Worm (Caenorhabditis elegans) whole organism, L1 larva: ENCODE measurements around the gene Y45G5AM.3.
A peak's percentile ranks its signal among the peaks of the same experiment; 100 is the strongest.

Source experiments
- C04F5.9 ChIP-seq: sonication (generic microtip); optimal IDR thresholded peaks from 2 replicates; lab custom pipeline; 2016; ENCODE audit warnings: missing genetic modification characterization, missing compliant biosample characterization
- C34B4.2 ChIP-seq: sonication (generic microtip); optimal IDR thresholded peaks from 2 replicates; lab custom pipeline; 2017; ENCODE audit warnings: mild to moderate bottlenecking, missing genetic modification characterization, missing compliant biosample characterization
- aha-1 ChIP-seq: fragments of 150-350 bp; optimal IDR thresholded peaks from 2 replicates; lab custom pipeline; 2014; ENCODE audit warnings: missing biosample characterization, missing genetic modification characterization
- alr-1 ChIP-seq: fragments of 200-800 bp; sonication (Bioruptor generic); optimal IDR thresholded peaks from 2 replicates; lab custom pipeline; 2018; ENCODE audit warnings: borderline replicate concordance, mild to moderate bottlenecking, missing genetic modification characterization, missing compliant biosample characterization
- aly-2 ChIP-seq: fragments of 150-350 bp; optimal IDR thresholded peaks from 2 replicates; lab custom pipeline; 2014; ENCODE audit warnings: missing biosample characterization, missing genetic modification characterization
- ama-1 ChIP-seq: fragments of 150-350 bp; optimal IDR thresholded peaks from 2 replicates; lab custom pipeline; 2014
- blmp-1 ChIP-seq: fragments of 150-350 bp; optimal IDR thresholded peaks from 2 replicates; lab custom pipeline; 2014; ENCODE audit warnings: missing biosample characterization, missing genetic modification characterization
- ceh-82 ChIP-seq, 3 experiments: fragments of 150-350 bp in 1 of 3; sonication (generic microtip) in 2 of 3; optimal IDR thresholded peaks; 2 replicates each; lab custom pipeline; 2014 to 2017; ENCODE audit warnings: missing biosample characterization in 3 of 3, missing genetic modification characterization in 3 of 3
- ceh-88 ChIP-seq: fragments of 200-800 bp; sonication (Bioruptor generic); IDR thresholded peaks from 2 replicates; pipeline ENCODE4 v1.3.6; 2022; ENCODE audit warnings: missing genetic modification characterization, missing compliant biosample characterization
- ceh-90 ChIP-seq: sonication (generic microtip); optimal IDR thresholded peaks from 2 replicates; lab custom pipeline; 2016; ENCODE audit warnings: missing genetic modification characterization, missing compliant biosample characterization
- ces-1 ChIP-seq: fragments of 150-350 bp; optimal IDR thresholded peaks from 2 replicates; lab custom pipeline; 2014; ENCODE audit warnings: missing biosample characterization, missing genetic modification reagents, missing genetic modification characterization
- dpl-1 ChIP-seq, 3 experiments: fragments of 150-350 bp in 2 of 3; sonication (generic microtip) in 1 of 3; optimal IDR thresholded peaks; 2 replicates each; lab custom pipeline; 2014 to 2017; ENCODE audit warnings: missing biosample characterization in 3 of 3, missing genetic modification characterization in 3 of 3, missing genetic modification reagents in 3 of 3
- dsc-1 ChIP-seq: sonication (generic microtip); optimal IDR thresholded peaks from 2 replicates; lab custom pipeline; 2016; ENCODE audit warnings: mild to moderate bottlenecking, missing genetic modification characterization, missing compliant biosample characterization
- efl-3 ChIP-seq: fragments of 200-800 bp; sonication (Bioruptor generic); optimal IDR thresholded peaks from 2 replicates; lab custom pipeline; 2018; ENCODE audit warnings: mild to moderate bottlenecking, missing genetic modification characterization, missing compliant biosample characterization
- egl-13 ChIP-seq: sonication (generic microtip); optimal IDR thresholded peaks from 2 replicates; lab custom pipeline; 2016; ENCODE audit warnings: missing genotype, missing genetic modification reagents, missing genetic modification characterization, missing compliant biosample characterization
- elt-2 ChIP-seq: sonication (generic microtip); optimal IDR thresholded peaks from 2 replicates; lab custom pipeline; 2016; ENCODE audit warnings: missing genetic modification characterization, mild to moderate bottlenecking, inconsistent platforms, missing compliant biosample characterization, missing genetic modification reagents
- ets-5 ChIP-seq: fragments of 200-800 bp; sonication (Bioruptor generic); IDR thresholded peaks from 2 replicates; pipeline ENCODE4 v1.3.6; 2022; ENCODE audit warnings: missing genetic modification characterization, missing compliant biosample characterization
- fkh-10 ChIP-seq: sonication (generic microtip); optimal IDR thresholded peaks from 2 replicates; lab custom pipeline; 2017; ENCODE audit warnings: missing biosample characterization, missing genetic modification reagents, missing genetic modification characterization
- fkh-8 ChIP-seq: sonication (generic microtip); optimal IDR thresholded peaks from 2 replicates; lab custom pipeline; 2016; ENCODE audit warnings: mild to moderate bottlenecking, missing genetic modification characterization, missing compliant biosample characterization
- fos-1 ChIP-seq: fragments of 150-350 bp; optimal IDR thresholded peaks from 2 replicates; lab custom pipeline; 2014; ENCODE audit warnings: missing biosample characterization, missing genetic modification characterization
- hlh-17 ChIP-seq: fragments of 200-800 bp; sonication (Bioruptor generic); optimal IDR thresholded peaks from 2 replicates; lab custom pipeline; 2018; ENCODE audit warnings: missing genetic modification characterization, mild to moderate bottlenecking, missing compliant biosample characterization, moderate library complexity, borderline replicate concordance
- irx-1 ChIP-seq: sonication (generic microtip); optimal IDR thresholded peaks from 2 replicates; lab custom pipeline; 2016; ENCODE audit warnings: missing genetic modification characterization, missing compliant biosample characterization
- isw-1 ChIP-seq: fragments of 200-800 bp; sonication (Bioruptor generic); IDR thresholded peaks from 2 replicates; pipeline ENCODE4 v1.3.6; 2022; ENCODE audit warnings: missing genetic modification characterization, missing compliant biosample characterization
- jun-1 ChIP-seq: fragments of 150-350 bp; optimal IDR thresholded peaks from 2 replicates; lab custom pipeline; 2014; ENCODE audit warnings: missing biosample characterization, missing genetic modification reagents, missing genetic modification characterization
- lin-15B ChIP-seq: fragments of 150-350 bp; sonication (generic microtip); optimal IDR thresholded peaks from 3 replicates; lab custom pipeline; 2014; ENCODE audit warnings: missing biosample characterization, missing genetic modification characterization
- lin-39 ChIP-seq: fragments of 150-350 bp; optimal IDR thresholded peaks from 2 replicates; lab custom pipeline; 2014; ENCODE audit warnings: missing biosample characterization, missing genetic modification reagents, missing genetic modification characterization
- lir-3 ChIP-seq: sonication (generic microtip); optimal IDR thresholded peaks from 2 replicates; lab custom pipeline; 2016; ENCODE audit warnings: mild to moderate bottlenecking, missing genetic modification characterization, moderate library complexity, missing compliant biosample characterization; ENCODE audit not compliant: poor library complexity
- lsy-2 ChIP-seq, 2 experiments: fragments of 150-350 bp; optimal IDR thresholded peaks; 2 replicates each; lab custom pipeline; 2014; ENCODE audit warnings: missing biosample characterization in 2 of 2, missing genetic modification characterization in 2 of 2
- mab-9 ChIP-seq: fragments of 200-800 bp; sonication (Bioruptor generic); IDR thresholded peaks from 2 replicates; pipeline ENCODE4 v1.3.6; 2022; ENCODE audit warnings: missing genetic modification reagents, missing genetic modification characterization, missing compliant biosample characterization
- mep-1 ChIP-seq: fragments of 150-350 bp; optimal IDR thresholded peaks from 2 replicates; lab custom pipeline; 2014; ENCODE audit warnings: missing biosample characterization, missing genetic modification characterization
- nhr-11 ChIP-seq: fragments of 150-350 bp; optimal IDR thresholded peaks from 2 replicates; lab custom pipeline; 2014; ENCODE audit warnings: missing biosample characterization, missing genetic modification characterization
- nhr-19 ChIP-seq: fragments of 200-800 bp; sonication (Bioruptor generic); conservative IDR thresholded peaks from 2 replicates; pipeline ENCODE4 v1.3.6; 2022; ENCODE audit warnings: missing genetic modification characterization, missing compliant biosample characterization
- nhr-20 ChIP-seq: sonication (generic microtip); optimal IDR thresholded peaks from 2 replicates; lab custom pipeline; 2016; ENCODE audit warnings: mild to moderate bottlenecking, missing genetic modification characterization, missing compliant biosample characterization
- nhr-237 ChIP-seq: fragments of 150-350 bp; optimal IDR thresholded peaks from 2 replicates; lab custom pipeline; 2014; ENCODE audit warnings: missing biosample characterization, missing genetic modification characterization
- nhr-28 ChIP-seq: fragments of 150-350 bp; optimal IDR thresholded peaks from 2 replicates; lab custom pipeline; 2014; ENCODE audit warnings: missing biosample characterization, missing genetic modification characterization
- nhr-47 ChIP-seq: sonication (generic microtip); optimal IDR thresholded peaks from 2 replicates; lab custom pipeline; 2016; ENCODE audit warnings: mild to moderate bottlenecking, missing genetic modification characterization, moderate library complexity, missing compliant biosample characterization
- nhr-71 ChIP-seq: sonication (generic microtip); optimal IDR thresholded peaks from 2 replicates; lab custom pipeline; 2016; ENCODE audit warnings: mild to moderate bottlenecking, missing genetic modification characterization, moderate library complexity, missing compliant biosample characterization
- nhr-76 ChIP-seq: sonication (generic microtip); optimal IDR thresholded peaks from 2 replicates; lab custom pipeline; 2017; ENCODE audit warnings: missing biosample characterization, missing genetic modification characterization
- nhr-77 ChIP-seq: fragments of 150-350 bp; optimal IDR thresholded peaks from 2 replicates; lab custom pipeline; 2014; ENCODE audit warnings: missing biosample characterization, missing genetic modification characterization
- nhr-90 ChIP-seq: sonication (generic microtip); optimal IDR thresholded peaks from 2 replicates; lab custom pipeline; 2016; ENCODE audit warnings: mild to moderate bottlenecking, missing genetic modification characterization, missing compliant biosample characterization; ENCODE audit not compliant: poor library complexity
- pag-3 ChIP-seq: sonication (generic microtip); optimal IDR thresholded peaks from 2 replicates; lab custom pipeline; 2017; ENCODE audit warnings: missing genetic modification characterization, mild to moderate bottlenecking, missing compliant biosample characterization, antibody characterized with exemption, borderline replicate concordance; ENCODE audit not compliant: insufficient read depth
- pax-3 ChIP-seq: fragments of 200-800 bp; sonication (Bioruptor generic); optimal IDR thresholded peaks from 2 replicates; lab custom pipeline; 2018; ENCODE audit warnings: mild to moderate bottlenecking, missing genetic modification characterization, moderate library complexity, missing compliant biosample characterization
- snu-23 ChIP-seq: sonication (generic microtip); optimal IDR thresholded peaks from 2 replicates; lab custom pipeline; 2016; ENCODE audit warnings: missing genetic modification characterization, missing compliant biosample characterization
- sox-4 ChIP-seq: sonication (generic microtip); optimal IDR thresholded peaks from 2 replicates; lab custom pipeline; 2016; ENCODE audit warnings: missing genetic modification characterization, missing compliant biosample characterization
- sptf-1 ChIP-seq: fragments of 150-350 bp; optimal IDR thresholded peaks from 2 replicates; lab custom pipeline; 2014; ENCODE audit warnings: missing biosample characterization, missing genetic modification characterization
- sup-37 ChIP-seq: fragments of 200-800 bp; sonication (Bioruptor generic); optimal IDR thresholded peaks from 2 replicates; lab custom pipeline; 2018; ENCODE audit warnings: mild to moderate bottlenecking, missing genetic modification characterization, missing compliant biosample characterization
- tbx-2 ChIP-seq: sonication (generic microtip); optimal IDR thresholded peaks from 2 replicates; lab custom pipeline; 2016; ENCODE audit warnings: missing genetic modification characterization, missing compliant biosample characterization
- tlp-1 ChIP-seq: fragments of 150-350 bp; optimal IDR thresholded peaks from 2 replicates; lab custom pipeline; 2014; ENCODE audit warnings: missing biosample characterization, missing genetic modification characterization
- unc-130 ChIP-seq: fragments of 150-350 bp; optimal IDR thresholded peaks from 2 replicates; lab custom pipeline; 2017; ENCODE audit warnings: missing biosample characterization, missing genetic modification characterization, inconsistent platforms
- unc-62 ChIP-seq: fragments of 150-350 bp; optimal IDR thresholded peaks from 2 replicates; lab custom pipeline; 2014; ENCODE audit warnings: missing biosample characterization, missing genetic modification reagents, missing genetic modification characterization
- unc-98 ChIP-seq: fragments of 200-800 bp; sonication (Bioruptor generic); IDR thresholded peaks from 2 replicates; pipeline ENCODE4 v1.3.6; 2022; ENCODE audit warnings: missing genetic modification characterization, missing compliant biosample characterization
- zip-4 ChIP-seq: fragments of 200-800 bp; sonication (Bioruptor generic); optimal IDR thresholded peaks from 2 replicates; lab custom pipeline; 2018; ENCODE audit warnings: mild to moderate bottlenecking, missing genetic modification characterization, moderate library complexity, missing compliant biosample characterization
- ztf-11 ChIP-seq, 2 experiments: sonication (generic microtip); optimal IDR thresholded peaks; 2 replicates each; lab custom pipeline; 2016 to 2017; ENCODE audit warnings: missing genetic modification characterization in 2 of 2, missing biosample characterization in 1 of 2, missing compliant biosample characterization in 1 of 2

The Y45G5AM.3 gene

DNA sequence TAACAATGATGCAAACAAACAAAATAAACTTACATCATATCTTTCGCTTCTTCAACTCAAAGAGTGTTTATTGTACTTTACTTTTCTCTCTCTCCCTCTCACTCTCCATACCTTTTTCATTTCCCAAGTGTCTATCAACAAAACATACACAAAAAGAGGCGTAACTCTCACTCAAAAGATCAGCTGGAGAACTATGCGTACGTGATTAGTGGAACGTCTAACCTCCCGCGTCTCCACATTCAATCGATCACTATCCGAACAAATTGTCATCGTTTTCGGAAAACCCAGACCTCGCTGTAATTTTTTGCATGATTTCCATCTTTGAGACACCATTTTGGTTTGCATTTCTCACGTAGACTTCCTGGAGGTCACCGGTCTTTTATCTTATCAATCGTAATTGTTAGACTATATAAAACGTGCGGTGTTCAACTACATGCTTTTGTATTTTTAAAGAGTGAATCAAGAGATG lies 32.8 kb upstream of the Y45G5AM.3 start, which contains the start of gene nhr-57 (continued):
- TF ChIP-seq blmp-1 (peak; percentile 93), jun-1 (tag; lab: Kevin White, UChicago) (peak; percentile 26), aly-2 (no peak), lir-3 (peak; percentile 53), dsc-1 (no peak), C04F5.9 (tag; lab: Kevin White, UChicago) (peak; percentile 21), zip-4 (GFP tag; lab: Kevin White, UChicago) (no peak), nhr-237 (tag; lab: Kevin White, UChicago) (peak; percentile 7), nhr-47 (tag; lab: Kevin White, UChicago) (peak; percentile 64), nhr-28 (tag; lab: Kevin White, UChicago) (no peak), mab-9 (GFP tag; lab: Robert Waterston, UW) (no peak), lin-15B (tag; lab: Kevin White, UChicago) (no peak), nhr-19 (GFP tag; lab: Robert Waterston, UW) (peak; percentile 79), ceh-90 (tag; lab: Kevin White, UChicago) (no peak), egl-13 (tag; lab: Kevin White, UChicago) (no peak), hlh-17 (GFP tag; lab: Kevin White, UChicago) (no peak), ama-1 (no peak), fkh-8 (tag; lab: Kevin White, UChicago) (peak; percentile 51), fos-1 (tag; lab: Kevin White, UChicago) (peak; percentile 64), ets-5 (no peak), pax-3 (tag; lab: Kevin White, UChicago) (peak; percentile 45), ztf-11 (tag; optimal IDR thresholded peaks at IDR 0.05; lab: Kevin White, UChicago) (no peak), tlp-1 (tag; lab: Kevin White, UChicago) (no peak), pag-3 (tag; lab: Kevin White, UChicago) (no peak), nhr-90 (peak; percentile 79), isw-1 (no peak), sptf-1 (tag; lab: Kevin White, UChicago) (no peak), mep-1 (tag; lab: Kevin White, UChicago) (peak; percentile 50), nhr-11 (tag; lab: Kevin White, UChicago) (no peak), lin-39 (tag; lab: Kevin White, UChicago) (no peak), sup-37 (GFP tag; lab: Kevin White, UChicago) (peak; percentile 54), alr-1 (tag; lab: Kevin White, UChicago) (no peak), sox-4 (tag; lab: Kevin White, UChicago) (no peak), elt-2 (tag; lab: Kevin White, UChicago) (peak; percentile 43), C34B4.2 (tag; lab: Kevin White, UChicago) (no peak), nhr-71 (tag; lab: Kevin White, UChicago) (peak; percentile 84), unc-98 (no peak), tbx-2 (tag; lab: Kevin White, UChicago) (peak; percentile 74), unc-62 (no peak), irx-1 (tag; lab: Kevin White, UChicago) (peak; percentile 57), ceh-82 (tag; optimal IDR thresholded peaks at IDR 0.05; lab: Kevin White, UChicago) (peak in 1 of 3 experiments; percentile 32), ces-1 (no peak), nhr-77 (tag; lab: Kevin White, UChicago) (peak; percentile 83), fkh-10 (GFP tag; lab: Kevin White, UChicago) (no peak), unc-130 (peak; percentile 20), nhr-20 (tag; lab: Kevin White, UChicago) (peak; percentile 92), aha-1 (tag; lab: Kevin White, UChicago) (peak; percentile 100), ceh-88 (GFP tag; lab: Robert Waterston, UW) (0 out of 2 replicates have a peak, but pooled peaks have one; percentile 24), dpl-1 (GFP tag; optimal IDR thresholded peaks at IDR 0.05; lab: Kevin White, UChicago) (peak in 2 of 3 experiments; percentile 16 to 44), efl-3 (GFP tag; lab: Kevin White, UChicago) (no peak), snu-23 (GFP tag; lab: Kevin White, UChicago) (peak; percentile 76), lsy-2 (tag; optimal IDR thresholded peaks at IDR 0.05; lab: Kevin White, UChicago) (no peak), nhr-76 (tag; lab: Kevin White, UChicago) (no peak)
